Fruit fly (Drosophila melanogaster): ENCODE results near the gene dor.

dor gene

dm6 chrX:1664836-1665235, at the start of gene dor:
TSS of gene dor (plus strand) at chrX:1665052.
- TF ChIP-seq Eip93F (GFP tag; optimal IDR thresholded peaks at IDR 0.05) = peak; percentile 52
- peak; percentile 23 for TF ChIP-seq fkh (GFP tag; optimal IDR thresholded peaks at IDR 0.05)
- no peak for TF ChIP-seq spab (GFP tag; optimal IDR thresholded peaks at IDR 0.05)
- no peak for TF ChIP-seq CG8632 (GFP tag; optimal IDR thresholded peaks at IDR 0.05)
- TF ChIP-seq vri (GFP tag; optimal IDR thresholded peaks at IDR 0.05) = peak; percentile 28
- no peak for TF ChIP-seq acj6 (GFP tag; optimal IDR thresholded peaks at IDR 0.05)

- TF ChIP-seq vri (GFP tag; optimal IDR thresholded peaks at IDR 0.05) = peak; percentile 82
- TF ChIP-seq CG11902 (GFP tag; optimal IDR thresholded peaks at IDR 0.05) = no peak
- no peak for TF ChIP-seq spab (GFP tag; optimal IDR thresholded peaks at IDR 0.05)
- no peak for TF ChIP-seq Ets96B (tag; optimal IDR thresholded peaks at IDR 0.05)
- TF ChIP-seq fd85E (GFP tag; optimal IDR thresholded peaks at IDR 0.05) = no peak
- TF ChIP-seq CG7368 (GFP tag; optimal IDR thresholded peaks at IDR 0.05) = no peak
- no peak for TF ChIP-seq CG11294 (GFP tag; IDR thresholded peaks at IDR 0.05)
- TF ChIP-seq Sox15 (GFP tag; optimal IDR thresholded peaks at IDR 0.05) = no peak
- no peak for TF ChIP-seq CG8119 (GFP tag; IDR thresholded peaks at IDR 0.05)
- TF ChIP-seq CG32006 (GFP tag; optimal IDR thresholded peaks at IDR 0.05) = no peak
- TF ChIP-seq CG1621 (tag; optimal IDR thresholded peaks at IDR 0.05) = no peak
- TF ChIP-seq achi (GFP tag; optimal IDR thresholded peaks at IDR 0.05) = no peak
- TF ChIP-seq CG11762 (GFP tag; optimal IDR thresholded peaks at IDR 0.05; ENCODE audit: insufficient read depth) = no peak
- no peak for TF ChIP-seq dsx (GFP tag; optimal IDR thresholded peaks at IDR 0.05; ENCODE audit: poor library complexity, severe bottlenecking)
- TF ChIP-seq Gug (GFP tag; IDR thresholded peaks at IDR 0.05) = no peak
- peak; percentile 25 for TF ChIP-seq Met (GFP tag; optimal IDR thresholded peaks at IDR 0.05)
- no peak for TF ChIP-seq Sox102F (GFP tag; optimal IDR thresholded peaks at IDR 0.05)
- TF ChIP-seq CG3032 (tag; optimal IDR thresholded peaks at IDR 0.05) = no peak
- no peak for TF ChIP-seq CG8319 (GFP tag; optimal IDR thresholded peaks at IDR 0.05)
- TF ChIP-seq CG4318 (GFP tag; optimal IDR thresholded peaks at IDR 0.05) = no peak
- TF ChIP-seq Hr39 (GFP tag; optimal IDR thresholded peaks at IDR 0.05) = no peak
- TF ChIP-seq CG10631 (GFP tag; optimal IDR thresholded peaks at IDR 0.05) = no peak
- no peak for TF ChIP-seq CG31627 (GFP tag; optimal IDR thresholded peaks at IDR 0.05)
- TF ChIP-seq CG16779 (tag; optimal IDR thresholded peaks at IDR 0.05) = no peak
- TF ChIP-seq salr (GFP tag; optimal IDR thresholded peaks at IDR 0.05) = no peak
- TF ChIP-seq CG8632 (GFP tag; optimal IDR thresholded peaks at IDR 0.05) = no peak
- peak; percentile 27 for TF ChIP-seq Eip78C (GFP tag)
- no peak for TF ChIP-seq topi (GFP tag; optimal IDR thresholded peaks at IDR 0.05)
- TF ChIP-seq cyc (GFP tag; optimal IDR thresholded peaks at IDR 0.05) = no peak
- no peak for TF ChIP-seq OdsH (GFP tag; optimal IDR thresholded peaks at IDR 0.05)
- TF ChIP-seq svp (GFP tag) = peak; percentile 94
- TF ChIP-seq net (GFP tag; optimal IDR thresholded peaks at IDR 0.05) = peak; percentile 3
- TF ChIP-seq dac (GFP tag; optimal IDR thresholded peaks at IDR 0.05) = no peak
- TF ChIP-seq ss (GFP tag; optimal IDR thresholded peaks at IDR 0.05) = peak; percentile 23 to 26
- TF ChIP-seq CG15336 (GFP tag; IDR thresholded peaks at IDR 0.05) = no peak
- TF ChIP-seq CG6276 (GFP tag; optimal IDR thresholded peaks at IDR 0.05) = no peak
- no peak for TF ChIP-seq CG6808 (GFP tag; optimal IDR thresholded peaks at IDR 0.05)
- TF ChIP-seq Blimp-1 (GFP tag; optimal IDR thresholded peaks at IDR 0.05) = no peak
- no peak for TF ChIP-seq CG9139 (GFP tag; optimal IDR thresholded peaks at IDR 0.05)
- no peak for TF ChIP-seq eg (GFP tag; IDR thresholded peaks at IDR 0.05)
- no peak for TF ChIP-seq CG6792 (GFP tag; optimal IDR thresholded peaks at IDR 0.05)
- no peak for TF ChIP-seq pdm3 (GFP tag; optimal IDR thresholded peaks at IDR 0.05)
- TF ChIP-seq fkh (GFP tag; optimal IDR thresholded peaks at IDR 0.05) = no peak
- TF ChIP-seq lz (GFP tag; optimal IDR thresholded peaks at IDR 0.05) = peak; percentile 5
- no peak for TF ChIP-seq Hr4 (GFP tag; optimal IDR thresholded peaks at IDR 0.05)
- no peak for TF ChIP-seq CG3919 (GFP tag; optimal IDR thresholded peaks at IDR 0.05)
- TF ChIP-seq CG34406 (GFP tag; optimal IDR thresholded peaks at IDR 0.05) = no peak
- TF ChIP-seq Hr38 (GFP tag; optimal IDR thresholded peaks at IDR 0.05) = no peak
These were observed 47.9 kb upstream of the dor start for dm6 chrX:1616896-1617401.
